Fruit fly (Drosophila melanogaster) whole organism: ENCODE data around the gene CG17167.

Experiments
- CG8478 ChIP-seq: fragments of >200 bp; optimal IDR thresholded peaks from 2 replicates; lab custom pipeline; 2018; ENCODE audit warnings: inconsistent platforms
- Dll ChIP-seq: fragments of >200 bp; optimal IDR thresholded peaks from 2 replicates; lab custom pipeline; 2017
- EcR ChIP-seq, 2 experiments: fragments of >200 bp; optimal IDR thresholded peaks; 2 replicates each; lab custom pipeline; 2017; ENCODE audit warnings: missing biosample characterization in 2 of 2, missing genetic modification characterization in 2 of 2, missing genetic modification reagents in 2 of 2
- pan ChIP-seq: fragments of >200 bp; optimal IDR thresholded peaks from 2 replicates; lab custom pipeline; 2017
- psq ChIP-seq: fragments of >200 bp; optimal IDR thresholded peaks from 2 replicates; lab custom pipeline; 2017
- usp ChIP-seq: fragments of >200 bp; optimal IDR thresholded peaks from 2 replicates; lab custom pipeline; 2017; ENCODE audit warnings: missing biosample characterization, missing genetic modification characterization, mixed read lengths

CG17167 gene

dm6 chrX:23092531-23092930 is 24.4 kb downstream of the CG17167 start, which contains the start of gene CG17159:
CG17159 (minus strand) TSS chrX:23092631.
- TF ChIP-seq psq (lab: Kevin White, UChicago) (no peak), CG8478 (lab: Kevin White, UChicago) (no peak), pan (lab: Kevin White, UChicago) (no peak), usp (GFP tag; lab: Kevin White, UChicago) (no peak), EcR (GFP tag; optimal IDR thresholded peaks at IDR 0.05; lab: Kevin White, UChicago) (no peak), Dll (lab: Kevin White, UChicago) (no peak)

DNA sequence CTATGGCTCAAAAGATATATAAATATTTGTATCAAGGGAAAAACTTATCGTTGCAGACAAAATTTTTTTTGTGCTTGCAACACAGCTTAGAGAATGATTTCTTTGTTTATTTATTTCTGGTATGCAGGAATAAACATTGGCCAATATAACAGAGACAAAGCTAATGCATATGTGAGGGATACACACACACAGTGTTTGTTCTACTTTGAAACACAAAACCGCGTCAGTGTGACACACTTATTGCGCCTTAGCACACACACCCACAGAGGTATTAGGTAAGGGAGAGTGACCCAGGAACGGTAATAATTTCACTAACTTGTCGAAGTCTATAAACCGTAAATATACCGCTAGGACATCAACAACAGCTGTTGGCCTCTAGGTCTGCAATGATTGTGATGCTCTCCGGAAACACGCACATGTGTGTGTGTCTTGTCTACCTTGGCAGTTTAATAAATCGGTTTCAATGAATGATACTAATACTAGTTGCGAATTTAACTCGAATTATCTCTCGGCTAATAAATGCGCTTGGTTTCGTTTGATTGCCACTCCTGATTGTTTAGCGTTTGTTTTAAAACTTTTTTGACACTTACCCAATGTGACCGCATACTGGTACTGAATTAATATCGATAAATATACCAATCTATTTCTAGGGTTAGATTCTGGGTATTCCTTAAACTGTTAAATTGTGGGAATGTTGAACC is 28.2 kb downstream of the CG17167 start, which contains the start of gene CG17162:
Gene CG17162, minus strand, starts transcription at position 619 of the 701 bp plus-strand sequence.
- no peak for TF ChIP-seq usp (GFP tag; lab: Kevin White, UChicago)
- TF ChIP-seq psq (lab: Kevin White, UChicago): no peak
- no peak for TF ChIP-seq pan (lab: Kevin White, UChicago)
- no peak for TF ChIP-seq EcR (GFP tag; optimal IDR thresholded peaks at IDR 0.05; lab: Kevin White, UChicago)
- TF ChIP-seq Dll (lab: Kevin White, UChicago): no peak
- no peak for TF ChIP-seq CG8478 (lab: Kevin White, UChicago)

DNA sequence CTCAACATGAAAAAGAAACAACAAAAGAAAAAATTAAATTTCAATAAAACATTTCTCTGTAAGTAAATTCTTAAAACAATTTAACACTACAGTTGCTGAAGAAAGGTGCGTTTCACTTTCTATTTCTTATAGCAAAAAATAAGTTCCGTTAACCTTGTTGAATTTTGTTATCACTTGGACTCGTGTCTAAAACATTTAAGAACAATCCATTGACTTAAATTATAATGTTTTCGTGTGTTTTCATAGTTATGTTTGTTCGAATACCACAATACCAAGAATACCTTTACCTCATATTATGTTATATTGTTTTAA is 28.7 kb downstream of the CG17167 start:
- TF ChIP-seq Dll (lab: Kevin White, UChicago): no peak
- no peak for TF ChIP-seq usp (GFP tag; lab: Kevin White, UChicago)
- TF ChIP-seq psq (lab: Kevin White, UChicago): no peak
- TF ChIP-seq CG8478 (lab: Kevin White, UChicago): no peak
- no peak for TF ChIP-seq pan (lab: Kevin White, UChicago)
- TF ChIP-seq EcR (GFP tag; optimal IDR thresholded peaks at IDR 0.05; lab: Kevin White, UChicago): no peak

dm6 chrX:23097250-23097649 is 29.1 kb downstream of the CG17167 start:
- TF ChIP-seq pan (lab: Kevin White, UChicago) (no peak), CG8478 (lab: Kevin White, UChicago) (no peak), Dll (lab: Kevin White, UChicago) (no peak), psq (lab: Kevin White, UChicago) (no peak), usp (GFP tag; lab: Kevin White, UChicago) (no peak), EcR (GFP tag; optimal IDR thresholded peaks at IDR 0.05; lab: Kevin White, UChicago) (no peak)

dm6 chrX:23105692-23106091 is 37.6 kb downstream of the CG17167 start, which contains the start of gene ATbp:
ATbp (plus strand) TSS chrX:23106003.
- TF ChIP-seq Dll (lab: Kevin White, UChicago) (no peak), CG8478 (lab: Kevin White, UChicago) (no peak), EcR (GFP tag; optimal IDR thresholded peaks at IDR 0.05; lab: Kevin White, UChicago) (no peak), psq (lab: Kevin White, UChicago) (no peak), pan (lab: Kevin White, UChicago) (no peak), usp (GFP tag; lab: Kevin White, UChicago) (no peak)
